Worm (Caenorhabditis elegans) whole organism, mixed stage, embryonic: ENCODE data around the gene mrt-2.

ENCODE experiments used
- ces-1 ChIP-seq: fragments of 150-350 bp; optimal IDR thresholded peaks from 2 replicates; lab custom pipeline; 2014; ENCODE audit warnings: missing biosample characterization, missing genetic modification reagents, missing genetic modification characterization
- elt-1 ChIP-seq: sonication (generic microtip); optimal IDR thresholded peaks from 2 replicates; lab custom pipeline; 2017; ENCODE audit warnings: missing genetic modification characterization, mild to moderate bottlenecking, missing compliant biosample characterization, antibody characterized with exemption, moderate library complexity, borderline replicate concordance; ENCODE audit not compliant: insufficient read depth
- flh-1 ChIP-seq: fragments of 200-800 bp; sonication (Bioruptor generic); optimal IDR thresholded peaks from 2 replicates; lab custom pipeline; 2018; ENCODE audit warnings: mild to moderate bottlenecking, missing genetic modification characterization, moderate library complexity, missing compliant biosample characterization
- lsy-2 ChIP-seq: fragments of 150-350 bp; optimal IDR thresholded peaks from 2 replicates; lab custom pipeline; 2014; ENCODE audit warnings: missing biosample characterization, missing genetic modification characterization
- mab-5 ChIP-seq: fragments of 150-350 bp; optimal IDR thresholded peaks from 2 replicates; lab custom pipeline; 2014; ENCODE audit warnings: missing biosample characterization, missing genetic modification characterization
- nhr-12 ChIP-seq: fragments of 150-350 bp; optimal IDR thresholded peaks from 2 replicates; lab custom pipeline; 2014; ENCODE audit warnings: missing biosample characterization, missing genetic modification characterization
- pha-4 ChIP-seq: fragments of 150-350 bp; optimal IDR thresholded peaks from 2 replicates; lab custom pipeline; 2018; ENCODE audit warnings: missing biosample characterization, missing genetic modification reagents, missing genetic modification characterization
- unc-39 ChIP-seq: fragments of 150-350 bp; optimal IDR thresholded peaks from 2 replicates; lab custom pipeline; 2014; ENCODE audit warnings: missing biosample characterization, missing genetic modification characterization
- ztf-11 ChIP-seq: fragments of 150-350 bp; optimal IDR thresholded peaks from 2 replicates; lab custom pipeline; 2014; ENCODE audit warnings: missing biosample characterization, missing genetic modification characterization

DNA sequence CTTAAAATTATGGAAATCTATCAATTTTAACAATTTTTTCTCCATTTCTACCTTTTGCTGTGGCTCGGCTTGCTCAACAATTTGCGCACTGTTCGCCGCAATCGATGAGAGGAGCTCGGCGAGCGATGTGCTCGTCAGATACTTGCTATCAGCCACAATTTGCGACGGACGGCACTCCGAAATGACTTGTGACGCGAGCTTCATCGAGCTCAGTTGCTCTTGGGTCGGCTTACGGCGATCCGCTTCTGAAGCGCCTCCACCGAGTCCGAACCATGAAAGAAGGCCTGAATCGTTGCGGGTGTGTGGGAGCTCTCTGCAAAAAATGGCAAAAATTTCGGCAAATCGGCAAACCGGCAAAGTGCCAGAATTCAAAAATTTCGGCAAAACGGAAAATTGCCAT is 14.1 kb downstream of the mrt-2 start:
- no peak for TF ChIP-seq elt-1 (tag; lab: Kevin White, UChicago)
- TF ChIP-seq ztf-11 (tag; lab: Kevin White, UChicago), result no peak
- TF ChIP-seq mab-5 (tag; lab: Kevin White, UChicago), result no peak
- no peak for TF ChIP-seq ces-1 (GFP tag; lab: Kevin White, UChicago)
- TF ChIP-seq pha-4, result no peak
- TF ChIP-seq flh-1 (GFP tag; lab: Kevin White, UChicago), result no peak
- no peak for TF ChIP-seq lsy-2 (tag; lab: Kevin White, UChicago)
- no peak for TF ChIP-seq unc-39 (tag; lab: Kevin White, UChicago)
- TF ChIP-seq nhr-12 (tag; lab: Kevin White, UChicago), result no peak
